Worm (Caenorhabditis elegans) whole organism, L2 larva: ENCODE results near the gene skr-13.

ENCODE experiments used
- nhr-77 ChIP-seq: fragments of 150-350 bp; optimal IDR thresholded peaks from 2 replicates; lab custom pipeline; 2014; ENCODE audit warnings: missing biosample characterization, missing genetic modification characterization
- sma-9 ChIP-seq, 2 experiments: fragments of 150-350 bp in 1 of 2; sonication (generic microtip) in 1 of 2; optimal IDR thresholded peaks; 2 replicates each; lab custom pipeline; 2014 to 2016; ENCODE audit warnings: missing genetic modification characterization in 2 of 2, mild to moderate bottlenecking in 1 of 2, missing biosample characterization in 1 of 2, missing compliant biosample characterization in 1 of 2, missing genetic modification reagents in 1 of 2, moderate library complexity in 1 of 2

DNA sequence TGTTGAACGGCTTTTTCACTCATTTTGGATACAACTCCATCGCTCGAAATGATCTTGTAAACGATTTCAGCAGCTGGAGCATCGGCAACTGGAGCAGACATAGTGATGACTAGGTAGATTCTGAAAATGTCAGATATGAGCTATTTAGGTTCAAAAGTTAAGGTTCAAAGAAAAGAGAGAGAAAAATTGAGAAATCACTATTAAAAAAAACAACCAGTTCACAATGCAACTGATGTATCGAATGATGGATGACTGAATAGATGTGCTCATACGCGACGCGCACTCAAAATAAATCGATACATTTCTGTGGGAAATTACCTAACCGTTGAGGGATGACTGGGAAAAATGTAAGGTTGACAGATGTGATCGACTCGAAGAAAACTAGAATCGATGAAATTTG, at the start of gene skr-13:
- TF ChIP-seq nhr-77 (no peak), sma-9 (GFP tag; optimal IDR thresholded peaks at IDR 0.05; lab: Kevin White, UChicago) (no peak), sma-9 (tag; optimal IDR thresholded peaks at IDR 0.05; lab: Kevin White, UChicago) (no peak)
